Worm (Caenorhabditis elegans): ENCODE measurements around the gene Y37D8A.19.

Y37D8A.19 gene

DNA sequence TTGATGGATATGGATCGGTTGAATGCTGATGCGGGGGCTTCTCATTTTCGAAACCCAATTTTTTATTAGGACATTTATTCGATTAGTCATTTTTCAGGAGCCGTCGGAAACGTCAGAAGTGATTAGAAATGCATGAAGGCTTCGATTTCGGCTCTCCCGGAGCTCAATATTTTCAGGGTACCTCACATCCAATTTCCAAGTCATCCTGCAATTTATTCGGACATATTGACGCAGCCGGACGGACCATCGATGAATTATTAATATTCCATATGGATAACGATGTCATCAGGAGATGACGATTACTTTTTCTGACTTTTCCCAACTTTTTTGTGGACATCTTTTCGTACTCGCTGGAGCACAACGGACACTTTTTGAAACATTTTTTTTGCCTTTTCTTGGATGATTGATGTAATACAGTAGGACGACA is 23.0 kb upstream of the Y37D8A.19 start:
- TF ChIP-seq daf-12 (tag; optimal IDR thresholded peaks at IDR 0.05) (no peak), skn-1 (tag; optimal IDR thresholded peaks at IDR 0.05) (no peak), pqm-1 (tag; optimal IDR thresholded peaks at IDR 0.05) (no peak), ceh-28 (tag; optimal IDR thresholded peaks at IDR 0.05) (peak; percentile 63), hmg-11 (tag; optimal IDR thresholded peaks at IDR 0.05) (no peak), eor-1 (tag; optimal IDR thresholded peaks at IDR 0.05) (no peak), nhr-25 (tag; optimal IDR thresholded peaks at IDR 0.05) (no peak), nhr-237 (tag; optimal IDR thresholded peaks at IDR 0.05) (no peak), lin-15B (tag; optimal IDR thresholded peaks at IDR 0.05) (no peak), lin-39 (tag; optimal IDR thresholded peaks at IDR 0.05) (peak; percentile 44), elt-2 (tag; optimal IDR thresholded peaks at IDR 0.05) (peak; percentile 37), ceh-9 (tag; optimal IDR thresholded peaks at IDR 0.05) (no peak), mml-1 (tag; optimal IDR thresholded peaks at IDR 0.05) (no peak), nhr-12 (tag; optimal IDR thresholded peaks at IDR 0.05) (no peak), mdl-1 (tag; optimal IDR thresholded peaks at IDR 0.05) (no peak), ZK546.5 (tag; optimal IDR thresholded peaks at IDR 0.05) (no peak), nhr-43 (tag; optimal IDR thresholded peaks at IDR 0.05; ENCODE audit: poor library complexity, severe bottlenecking) (peak; percentile 87), jun-1 (tag; optimal IDR thresholded peaks at IDR 0.05) (no peak), nhr-23 (tag; optimal IDR thresholded peaks at IDR 0.05) (no peak), unc-62 (GFP tag; optimal IDR thresholded peaks at IDR 0.05) (no peak), fkh-10 (GFP tag; optimal IDR thresholded peaks at IDR 0.05) (no peak), ztf-11 (tag; optimal IDR thresholded peaks at IDR 0.05) (no peak), sea-2 (GFP tag; optimal IDR thresholded peaks at IDR 0.05) (no peak), nhr-28 (tag; optimal IDR thresholded peaks at IDR 0.05) (no peak), egl-5 (tag; optimal IDR thresholded peaks at IDR 0.05) (no peak), unc-39 (tag; optimal IDR thresholded peaks at IDR 0.05) (no peak), nfya-1 (tag; optimal IDR thresholded peaks at IDR 0.05; ENCODE audit: insufficient read depth) (no peak), nhr-67 (tag; optimal IDR thresholded peaks at IDR 0.05) (no peak), nhr-11 (tag; optimal IDR thresholded peaks at IDR 0.05) (peak; percentile 42), tbx-2 (tag; optimal IDR thresholded peaks at IDR 0.05) (peak; percentile 12), elt-1 (tag; optimal IDR thresholded peaks at IDR 0.05) (no peak), snpc-4 (tag; optimal IDR thresholded peaks at IDR 0.05) (no peak), aly-2 (tag; optimal IDR thresholded peaks at IDR 0.05) (peak; percentile 86), ama-1 (optimal IDR thresholded peaks at IDR 0.05) (peak; percentile 70), zag-1 (tag; optimal IDR thresholded peaks at IDR 0.05) (no peak), nhr-76 (tag; optimal IDR thresholded peaks at IDR 0.05) (no peak), nhr-77 (tag; optimal IDR thresholded peaks at IDR 0.05) (no peak), pha-4 (tag; optimal IDR thresholded peaks at IDR 0.05) (peak; percentile 2), ceh-16 (tag; optimal IDR thresholded peaks at IDR 0.05) (no peak), egl-27 (tag; optimal IDR thresholded peaks at IDR 0.05) (no peak), lsy-12 (tag; optimal IDR thresholded peaks at IDR 0.05) (peak; percentile 22), fkh-2 (tag; optimal IDR thresholded peaks at IDR 0.05) (no peak), ceh-82 (tag; optimal IDR thresholded peaks at IDR 0.05) (no peak), fos-1 (tag; optimal IDR thresholded peaks at IDR 0.05) (no peak), ztf-4 (tag; optimal IDR thresholded peaks at IDR 0.05) (no peak), R02D3.7 (tag; optimal IDR thresholded peaks at IDR 0.05) (peak; percentile 46), elt-3 (tag; optimal IDR thresholded peaks at IDR 0.05) (no peak)

ce11 chrIII:12907218-12907617 is 22.5 kb upstream of the Y37D8A.19 start:
- TF ChIP-seq nhr-76 (tag; optimal IDR thresholded peaks at IDR 0.05) (no peak), fkh-2 (tag; optimal IDR thresholded peaks at IDR 0.05) (no peak), unc-39 (tag; optimal IDR thresholded peaks at IDR 0.05) (no peak), elt-2 (tag; optimal IDR thresholded peaks at IDR 0.05) (no peak), ceh-82 (tag; optimal IDR thresholded peaks at IDR 0.05) (no peak), fos-1 (tag; optimal IDR thresholded peaks at IDR 0.05) (no peak), elt-3 (tag; optimal IDR thresholded peaks at IDR 0.05) (no peak), eor-1 (tag; optimal IDR thresholded peaks at IDR 0.05) (no peak), egl-5 (tag; optimal IDR thresholded peaks at IDR 0.05) (no peak), lin-15B (tag; optimal IDR thresholded peaks at IDR 0.05) (no peak), tbx-2 (tag; optimal IDR thresholded peaks at IDR 0.05) (no peak), ceh-9 (tag; optimal IDR thresholded peaks at IDR 0.05) (no peak), nhr-67 (tag; optimal IDR thresholded peaks at IDR 0.05) (no peak), daf-12 (tag; optimal IDR thresholded peaks at IDR 0.05) (no peak), snpc-4 (tag; optimal IDR thresholded peaks at IDR 0.05) (no peak), nhr-23 (tag; optimal IDR thresholded peaks at IDR 0.05) (no peak), lsy-12 (tag; optimal IDR thresholded peaks at IDR 0.05) (no peak)

Measured in whole organism, L3 larva.